Fruit fly (Drosophila melanogaster): ENCODE measurements around the gene Vps16B.

Vps16B gene

DNA sequence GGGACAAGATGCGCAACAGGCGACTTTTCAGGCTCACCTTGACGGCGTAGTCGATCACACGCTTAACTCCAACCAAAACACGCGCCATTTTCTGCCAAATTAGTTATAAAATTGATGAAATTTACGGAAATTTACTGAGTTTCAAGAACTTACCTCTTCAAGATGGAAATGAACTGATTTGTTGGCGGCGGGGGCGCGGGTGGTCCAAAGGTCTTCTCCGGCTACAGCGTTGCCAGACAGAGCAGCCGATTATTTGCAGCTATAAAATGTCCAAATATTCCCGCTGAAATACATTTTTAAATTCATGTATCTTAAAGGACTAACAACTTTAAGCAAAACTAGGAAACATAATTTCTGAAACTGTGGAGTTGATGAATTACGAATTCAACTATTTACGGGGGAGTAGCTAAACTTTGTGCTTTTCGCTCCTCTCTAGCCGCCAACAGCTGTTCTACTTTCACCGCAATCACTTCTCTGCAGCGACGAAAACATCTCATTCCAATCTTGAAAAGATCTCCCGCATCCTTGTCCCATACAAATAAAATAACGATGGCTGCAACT is 13.4 kb downstream of the Vps16B start, which contains the start of the genes Etfb and CG7789 (continued):
- TF ChIP-seq wor (GFP tag; IDR thresholded peaks at IDR 0.05) (peak; percentile 43; the same call in 1 of the 2 replicates), gfzf (GFP tag; optimal IDR thresholded peaks at IDR 0.05) (peak; percentile 22), Dfd (GFP tag; optimal IDR thresholded peaks at IDR 0.05) (no peak), CG4328 (GFP tag; optimal IDR thresholded peaks at IDR 0.05) (peak; percentile 68), CG7963 (GFP tag; IDR thresholded peaks at IDR 0.05; ENCODE audit: partially characterized antibody) (no peak), CG12155 (GFP tag; optimal IDR thresholded peaks at IDR 0.05) (peak; percentile 69), oc (tag; optimal IDR thresholded peaks at IDR 0.05) (no peak), CG13624 (GFP tag; optimal IDR thresholded peaks at IDR 0.05) (peak; percentile 87), sisA (GFP tag; IDR thresholded peaks at IDR 0.05) (peak; percentile 78), ems (GFP tag; optimal IDR thresholded peaks at IDR 0.05) (peak; percentile 65), crc (GFP tag; optimal IDR thresholded peaks at IDR 0.05) (no peak), CG2678 (tag; optimal IDR thresholded peaks at IDR 0.05) (no peak), CG30403 (GFP tag; optimal IDR thresholded peaks at IDR 0.05) (peak; percentile 88), CG14860 (GFP tag; IDR thresholded peaks at IDR 0.05; ENCODE audit: partially characterized antibody) (peak; percentile 70), psq (GFP tag; optimal IDR thresholded peaks at IDR 0.05) (no peak), CG6683 (GFP tag; optimal IDR thresholded peaks at IDR 0.05) (no peak), HHEX (GFP tag; optimal IDR thresholded peaks at IDR 0.05) (peak; percentile 57), CG6272 (GFP tag; IDR thresholded peaks at IDR 0.05) (peak; percentile 78), CG17802 (tag; optimal IDR thresholded peaks at IDR 0.05) (no peak), Med (GFP tag) (peak; percentile 97), CkIIα-i1 (GFP tag; IDR thresholded peaks at IDR 0.05) (no peak), da (GFP tag; optimal IDR thresholded peaks at IDR 0.05) (peak; percentile 63), zen2 (GFP tag; IDR thresholded peaks at IDR 0.05; ENCODE audit: partially characterized antibody) (peak; percentile 35; the same call in 1 of the 3 replicates), grau (tag; optimal IDR thresholded peaks at IDR 0.05) (peak; percentile 76), cwo (GFP tag; optimal IDR thresholded peaks at IDR 0.05) (no peak), CG34376 (GFP tag; optimal IDR thresholded peaks at IDR 0.05) (peak; percentile 80), CG12659 (GFP tag; optimal IDR thresholded peaks at IDR 0.05) (peak; percentile 86), CG32767 (GFP tag; IDR thresholded peaks at IDR 0.05) (peak; percentile 54; the same call in 1 of the 2 replicates), tin (GFP tag; optimal IDR thresholded peaks at IDR 0.05) (peak; percentile 68), ftz-f1 (GFP tag; optimal IDR thresholded peaks at IDR 0.05) (peak; percentile 76), CG16863 (GFP tag; optimal IDR thresholded peaks at IDR 0.05) (peak; percentile 64), phol (tag; optimal IDR thresholded peaks at IDR 0.05) (peak; percentile 71), Trl (optimal IDR thresholded peaks at IDR 0.05) (no peak), Trl (GFP tag; optimal IDR thresholded peaks at IDR 0.05) (peak; percentile 67), pho (GFP tag; optimal IDR thresholded peaks at IDR 0.05) (peak; percentile 88), HLH3B (GFP tag; IDR thresholded peaks at IDR 0.05) (peak; percentile 67), btn (GFP tag; optimal IDR thresholded peaks at IDR 0.05) (peak; percentile 31), eyg (GFP tag; optimal IDR thresholded peaks at IDR 0.05) (peak; percentile 74), ranshi (GFP tag; IDR thresholded peaks at IDR 0.05) (peak; percentile 67), CG30020 (tag; optimal IDR thresholded peaks at IDR 0.05) (peak; percentile 32), CG16815 (GFP tag; optimal IDR thresholded peaks at IDR 0.05) (peak; percentile 59), CG6654 (GFP tag; optimal IDR thresholded peaks at IDR 0.05) (peak; percentile 21), CG14965 (GFP tag; optimal IDR thresholded peaks at IDR 0.05; ENCODE audit: borderline replicate concordance) (no peak), CG31224 (GFP tag; IDR thresholded peaks at IDR 0.05) (peak; percentile 77), sr (GFP tag; IDR thresholded peaks at IDR 0.05) (no peak), Opbp (GFP tag; IDR thresholded peaks at IDR 0.05; ENCODE audit: partially characterized antibody) (peak; percentile 79), CG14441 (GFP tag; IDR thresholded peaks at IDR 0.05) (peak; percentile 80), unc-4 (GFP tag; IDR thresholded peaks at IDR 0.05; ENCODE audit: partially characterized antibody) (peak; percentile 88), gcm (GFP tag; optimal IDR thresholded peaks at IDR 0.05) (no peak), CG13775 (GFP tag; optimal IDR thresholded peaks at IDR 0.05) (peak; percentile 83)

All from whole organism, embryonic.